Fruit fly (Drosophila melanogaster): ENCODE data around the gene AMPdeam.

The AMPdeam gene

DNA sequence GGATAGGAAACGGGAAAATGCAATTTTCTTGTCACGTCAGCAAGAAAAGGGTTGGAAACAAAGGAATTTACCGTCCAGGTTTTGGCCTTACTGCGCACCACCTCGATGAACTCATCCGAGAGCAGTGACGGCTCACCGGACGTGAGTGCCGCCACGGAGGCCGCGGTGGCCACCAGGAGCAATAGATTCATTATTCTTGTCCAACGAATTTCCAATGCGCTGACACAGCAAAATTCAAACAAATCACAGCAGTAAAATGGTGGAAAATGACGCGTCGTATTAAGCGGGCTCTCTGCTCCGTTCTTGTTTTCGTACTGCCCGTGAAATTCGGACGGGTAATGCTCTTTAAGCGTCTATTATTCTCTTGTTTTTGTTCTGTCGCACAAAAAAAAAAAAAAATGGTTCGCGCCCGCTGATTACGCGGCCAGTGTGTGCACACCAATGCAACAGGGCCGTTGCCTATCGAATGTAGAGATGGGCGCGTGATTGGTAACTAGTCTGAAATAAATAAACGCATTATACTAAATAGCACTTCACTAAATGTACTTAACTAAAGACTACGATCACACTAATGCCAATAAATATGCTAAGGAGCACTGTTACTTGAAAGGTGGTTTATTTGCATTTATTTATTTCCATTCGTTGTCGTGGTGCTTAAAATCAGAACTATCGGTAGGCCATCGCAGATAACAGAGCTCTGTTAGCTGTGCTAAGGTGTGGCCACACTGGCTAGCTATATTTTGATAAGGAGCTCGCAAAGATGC is 63.7 kb downstream of the AMPdeam start, which contains the start of the genes CtsB and amrt:
TSS of gene CtsB (minus strand) at position 432 of the 764 bp plus-strand sequence.
TSS of gene amrt (plus strand) at position 721 of the 764 bp plus-strand sequence.
- TF ChIP-seq CG5204 (GFP tag; optimal IDR thresholded peaks at IDR 0.05): peak; percentile 57
- TF ChIP-seq bab1 (GFP tag; optimal IDR thresholded peaks at IDR 0.05): peak; percentile 89
- TF ChIP-seq CG1620 (GFP tag; optimal IDR thresholded peaks at IDR 0.05): peak; percentile 78
- TF ChIP-seq CG7045 (GFP tag; optimal IDR thresholded peaks at IDR 0.05): peak; percentile 60
- peak; percentile 58 to 74 for TF ChIP-seq cnc (optimal IDR thresholded peaks at IDR 0.05)
- peak; percentile 75 for TF ChIP-seq cic (GFP tag; optimal IDR thresholded peaks at IDR 0.05)
- TF ChIP-seq pad (GFP tag; optimal IDR thresholded peaks at IDR 0.05): peak; percentile 58
- peak; percentile 32 for TF ChIP-seq CG33017 (tag; optimal IDR thresholded peaks at IDR 0.05)
- peak; percentile 44 for TF ChIP-seq CG14711 (tag; optimal IDR thresholded peaks at IDR 0.05)
- TF ChIP-seq CG12768 (GFP tag; optimal IDR thresholded peaks at IDR 0.05): peak; percentile 49
- TF ChIP-seq toe (GFP tag; optimal IDR thresholded peaks at IDR 0.05): peak; percentile 76
- TF ChIP-seq Crg-1 (GFP tag; optimal IDR thresholded peaks at IDR 0.05): peak; percentile 19
- TF ChIP-seq CG11617 (GFP tag; optimal IDR thresholded peaks at IDR 0.05): peak; percentile 94
- TF ChIP-seq ovo (GFP tag; optimal IDR thresholded peaks at IDR 0.05): peak; percentile 75
- peak; percentile 90 for TF ChIP-seq Hr96 (GFP tag; optimal IDR thresholded peaks at IDR 0.05)
- TF ChIP-seq Clk (GFP tag; optimal IDR thresholded peaks at IDR 0.05): peak; percentile 2
- TF ChIP-seq CG7101 (tag; optimal IDR thresholded peaks at IDR 0.05): peak; percentile 75
- TF ChIP-seq tj (GFP tag; optimal IDR thresholded peaks at IDR 0.05): peak; percentile 99
- TF ChIP-seq Mnt (GFP tag; optimal IDR thresholded peaks at IDR 0.05): peak; percentile 70
- TF ChIP-seq kay (GFP tag; ENCODE audit: borderline replicate concordance): no peak
